Fruit fly (Drosophila melanogaster) whole organism, embryonic: ENCODE measurements around the gene bero.

Experiments used
- Awh ChIP-seq: fragments of 200-800 bp; sonication (Bioruptor generic); IDR thresholded peaks from 2 replicates; pipeline ENCODE4, ENCODE4 v1.3.6; 2022; ENCODE audit warnings: missing biosample characterization, missing genetic modification characterization
- Bgb ChIP-seq: fragments of 200-800 bp; sonication (Bioruptor generic); IDR thresholded peaks from 2 replicates; pipeline ENCODE4 v1.3.6; 2022; ENCODE audit warnings: missing biosample characterization, missing genetic modification characterization; ENCODE audit not compliant: partially characterized antibody
- Bteb2 ChIP-seq: fragments of 200-800 bp; sonication (Bioruptor generic); optimal IDR thresholded peaks from 2 replicates; lab custom pipeline; 2016; ENCODE audit warnings: missing biosample characterization, missing genetic modification characterization
- CG1233 ChIP-seq: fragments of 200-800 bp; sonication (Bioruptor generic); optimal IDR thresholded peaks from 4 replicates; lab custom pipeline; 2018; ENCODE audit warnings: missing biosample characterization, mild to moderate bottlenecking, missing genetic modification characterization
- CG14667 ChIP-seq: fragments of 200-800 bp; sonication (Bioruptor generic); IDR thresholded peaks from 2 replicates; pipeline ENCODE4 v1.3.6; 2022; ENCODE audit warnings: missing biosample characterization, missing genetic modification characterization
- CG2678 ChIP-seq: fragments of 200-800 bp; sonication (Bioruptor generic); optimal IDR thresholded peaks from 3 replicates; lab custom pipeline; 2019; ENCODE audit warnings: missing biosample characterization, mild to moderate bottlenecking, missing genetic modification characterization, moderate library complexity
- CG2889 ChIP-seq: fragments of 200-800 bp; sonication (Bioruptor generic); IDR thresholded peaks from 3 replicates; pipeline ENCODE4 v1.3.6; 2022; ENCODE audit warnings: missing biosample characterization, missing genetic modification characterization
- CG30020 ChIP-seq: fragments of 200-800 bp; optimal IDR thresholded peaks from 2 replicates; lab custom pipeline; 2019; ENCODE audit warnings: missing biosample characterization, mild to moderate bottlenecking, missing genetic modification characterization, moderate library complexity
- CG6813 ChIP-seq: fragments of 200-800 bp; sonication (Bioruptor generic); optimal IDR thresholded peaks from 2 replicates; lab custom pipeline; 2017; ENCODE audit warnings: missing biosample characterization, missing genetic modification characterization, mild to moderate bottlenecking, moderate library complexity, missing genetic modification reagents
- CG7271 ChIP-seq: fragments of 200-800 bp; sonication (Bioruptor generic); optimal IDR thresholded peaks from 2 replicates; lab custom pipeline; 2018; ENCODE audit warnings: missing biosample characterization, mild to moderate bottlenecking, missing genetic modification characterization, moderate library complexity
- CG7372 ChIP-seq: fragments of 200-800 bp; sonication (Bioruptor generic); IDR thresholded peaks from 2 replicates; pipeline ENCODE4 v1.3.6; 2022; ENCODE audit warnings: missing biosample characterization, missing genetic modification characterization
- Deaf1 ChIP-seq: fragments of 200-800 bp; optimal IDR thresholded peaks from 3 replicates; lab custom pipeline; 2019; ENCODE audit warnings: missing biosample characterization, mild to moderate bottlenecking, missing genetic modification characterization, moderate library complexity
- Drgx ChIP-seq: fragments of 200-800 bp; sonication (Bioruptor generic); IDR thresholded peaks from 2 replicates; pipeline ENCODE4 v1.3.6; 2022; ENCODE audit warnings: missing biosample characterization, missing genetic modification characterization
- Ets65A ChIP-seq: fragments of 200-800 bp; sonication (Bioruptor generic); peaks from one replicate; lab custom pipeline; 2016; ENCODE audit warnings: missing biosample characterization, missing genetic modification characterization
- Fer1 ChIP-seq: fragments of 200-800 bp; sonication (Bioruptor generic); optimal IDR thresholded peaks from 2 replicates; lab custom pipeline; 2017; ENCODE audit warnings: missing biosample characterization, mild to moderate bottlenecking, missing genetic modification characterization
- Hey ChIP-seq: fragments of 200-800 bp; sonication (Bioruptor generic); optimal IDR thresholded peaks from 3 replicates; lab custom pipeline; 2018; ENCODE audit warnings: missing biosample characterization, mild to moderate bottlenecking, missing genetic modification characterization
- Med ChIP-seq: fragments of 200-800 bp; sonication (Bioruptor generic); peaks from one replicate; lab custom pipeline; 2016; ENCODE audit warnings: missing biosample characterization, missing genetic modification characterization, mild to moderate bottlenecking, inconsistent platforms, moderate library complexity
- Pdp1 ChIP-seq, 2 experiments: fragments of 200-800 bp; sonication (Bioruptor generic); optimal IDR thresholded peaks; 3 replicates each; lab custom pipeline; 2016; ENCODE audit warnings: missing biosample characterization in 2 of 2, missing genetic modification characterization in 2 of 2, mild to moderate bottlenecking in 1 of 2, moderate library complexity in 1 of 2
- Sox100B ChIP-seq: fragments of 200-800 bp; sonication (Bioruptor generic); optimal IDR thresholded peaks from 3 replicates; lab custom pipeline; 2018; ENCODE audit warnings: missing biosample characterization, mild to moderate bottlenecking, missing genetic modification characterization
- Vsx1 ChIP-seq: fragments of 200-800 bp; sonication (Bioruptor generic); optimal IDR thresholded peaks from 2 replicates; lab custom pipeline; 2017; ENCODE audit warnings: missing biosample characterization, mild to moderate bottlenecking, missing genetic modification characterization, missing genetic modification reagents
- cato ChIP-seq: fragments of 200-800 bp; sonication (Bioruptor generic); optimal IDR thresholded peaks from 2 replicates; lab custom pipeline; 2016; ENCODE audit warnings: missing biosample characterization, missing genetic modification characterization, borderline replicate concordance
- crc ChIP-seq: fragments of 200-800 bp; sonication (Bioruptor generic); optimal IDR thresholded peaks from 2 replicates; lab custom pipeline; 2016; ENCODE audit warnings: missing biosample characterization, missing genetic modification characterization
- gsb-n ChIP-seq: fragments of 200-800 bp; sonication (Bioruptor generic); optimal IDR thresholded peaks from 3 replicates; lab custom pipeline; 2018; ENCODE audit warnings: missing biosample characterization, mild to moderate bottlenecking, missing genetic modification characterization
- kay ChIP-seq: fragments of 200-800 bp; sonication (Bioruptor generic); optimal IDR thresholded peaks from 2 replicates; lab custom pipeline; 2016; ENCODE audit warnings: missing biosample characterization, missing genetic modification characterization
- p53 ChIP-seq: fragments of 200-800 bp; sonication (Bioruptor generic); optimal IDR thresholded peaks from 2 replicates; lab custom pipeline; 2016; ENCODE audit warnings: missing biosample characterization, missing genetic modification characterization
- repo ChIP-seq: fragments of 200-800 bp; sonication (Bioruptor generic); optimal IDR thresholded peaks from 2 replicates; lab custom pipeline; 2016; ENCODE audit warnings: missing biosample characterization, missing genetic modification characterization
- sens ChIP-seq: fragments of 200-800 bp; sonication (Bioruptor generic); peaks from one replicate; lab custom pipeline; 2016; ENCODE audit warnings: missing biosample characterization, missing genetic modification characterization
- seq ChIP-seq: fragments of 200-800 bp; sonication (Bioruptor generic); IDR thresholded peaks from 2 replicates; pipeline ENCODE4 v1.3.6; 2022; ENCODE audit warnings: missing biosample characterization, missing genetic modification characterization
- vfl ChIP-seq: fragments of 200-800 bp; sonication (Bioruptor generic); optimal IDR thresholded peaks from 2 replicates; lab custom pipeline; 2016; ENCODE audit warnings: missing biosample characterization, missing genetic modification characterization

Gene bero

dm6 chr2L:20905025-20905424, 46.5 kb downstream of the bero start:
- TF ChIP-seq CG30020 (no peak), sens (GFP tag; lab: Kevin White, UChicago) (peak; percentile 46), CG14667 (GFP tag; lab: Robert Waterston, UW) (no peak), Awh (GFP tag; lab: Robert Waterston, UW) (no peak), gsb-n (tag; lab: Kevin White, UChicago) (no peak), Ets65A (peak; percentile 10)

dm6 chr2L:20907995-20908654, 49.6 kb downstream of the bero start:
- TF ChIP-seq repo (GFP tag; lab: Kevin White, UChicago) = no peak
- TF ChIP-seq kay = no peak
- TF ChIP-seq crc = no peak
- TF ChIP-seq Bgb (GFP tag; lab: Robert Waterston, UW) = peak; percentile 23; the same call in 1 of the 2 replicates
- no peak for TF ChIP-seq seq (GFP tag; lab: Robert Waterston, UW)
- no peak for TF ChIP-seq Vsx1 (GFP tag; lab: Kevin White, UChicago)
- no peak for TF ChIP-seq CG7271 (tag; lab: Kevin White, UChicago)
- peak; percentile 29 for TF ChIP-seq Med
- TF ChIP-seq vfl = no peak
- no peak for TF ChIP-seq CG1233
- no peak for TF ChIP-seq Hey
- no peak for TF ChIP-seq Fer1 (GFP tag; lab: Kevin White, UChicago)

dm6 chr2L:20909301-20909700, 50.8 kb downstream of the bero start:
- no peak for TF ChIP-seq CG2889 (GFP tag; lab: Robert Waterston, UW)
- TF ChIP-seq Deaf1 (tag; lab: Kevin White, UChicago) = no peak
- TF ChIP-seq CG7372 (GFP tag; lab: Robert Waterston, UW) = peak; percentile 55; the same call in 1 of the 2 replicates
- no peak for TF ChIP-seq Sox100B (GFP tag; lab: Kevin White, UChicago)
- TF ChIP-seq Bteb2 = no peak
- peak in 1 of 2 experiments; percentile 78 for TF ChIP-seq Pdp1 (GFP tag; optimal IDR thresholded peaks at IDR 0.05; lab: Kevin White, UChicago)
- no peak for TF ChIP-seq CG6813
- no peak for TF ChIP-seq CG2678
- no peak for TF ChIP-seq cato (GFP tag; lab: Kevin White, UChicago)
- TF ChIP-seq Drgx (GFP tag; lab: Robert Waterston, UW) = 0 out of 2 replicates have a peak, but pooled peaks have one; percentile 5
- no peak for TF ChIP-seq p53 (GFP tag; lab: Kevin White, UChicago)
